Fruit fly (Drosophila melanogaster): ENCODE results near the gene Sgsf.

DNA sequence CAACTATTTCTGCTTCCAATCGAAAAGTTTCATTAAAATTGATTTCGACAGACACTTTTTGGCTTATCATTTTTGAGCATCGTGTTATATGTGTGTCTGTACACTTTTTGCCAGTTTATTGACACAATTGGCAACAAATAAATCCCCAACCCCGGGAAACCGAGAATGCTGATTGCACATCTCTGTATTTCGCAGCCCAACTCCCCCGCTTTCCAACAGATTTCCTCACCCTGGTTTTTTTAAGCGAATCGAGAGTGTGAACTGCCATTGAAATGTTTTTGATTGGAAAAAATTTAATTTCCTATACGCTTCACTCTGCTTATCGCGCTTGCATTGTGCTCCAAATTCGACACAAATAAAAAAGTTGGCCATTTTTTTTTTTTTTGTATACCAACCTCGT, 14.6 kb upstream of the Sgsf start:
- no peak for TF ChIP-seq usp (GFP tag; optimal IDR thresholded peaks at IDR 0.05)
- TF ChIP-seq CG8478 (optimal IDR thresholded peaks at IDR 0.05) = no peak
- TF ChIP-seq psq (optimal IDR thresholded peaks at IDR 0.05) = no peak
- TF ChIP-seq Dll (optimal IDR thresholded peaks at IDR 0.05) = no peak
- no peak for TF ChIP-seq EcR (GFP tag; optimal IDR thresholded peaks at IDR 0.05)
- TF ChIP-seq pan (optimal IDR thresholded peaks at IDR 0.05) = no peak
